Fruit fly (Drosophila melanogaster) whole organism, embryonic: ENCODE measurements around the gene Art8.
A peak's percentile ranks its signal among the peaks of the same experiment; 100 is the strongest.

ENCODE experiments used
- BEAF-32 ChIP-seq: fragments of 200-800 bp; sonication (Bioruptor generic); optimal IDR thresholded peaks from 3 replicates; lab custom pipeline; 2017; ENCODE audit warnings: missing biosample characterization, missing genetic modification characterization, mild to moderate bottlenecking, moderate library complexity, missing genetic modification reagents
- Bdp1 ChIP-seq: fragments of 200-800 bp; sonication (Bioruptor generic); optimal IDR thresholded peaks from 3 replicates; lab custom pipeline; 2016; ENCODE audit warnings: missing biosample characterization, missing genetic modification characterization
- CG12391 ChIP-seq: fragments of 200-800 bp; sonication (Bioruptor generic); optimal IDR thresholded peaks from 3 replicates; lab custom pipeline; 2018; ENCODE audit warnings: missing biosample characterization, mild to moderate bottlenecking, missing genetic modification characterization, moderate library complexity
- CG13287 ChIP-seq: fragments of 200-800 bp; sonication (Bioruptor generic); IDR thresholded peaks from 2 replicates; pipeline ENCODE4 v1.3.6; 2022; ENCODE audit warnings: missing biosample characterization, missing genetic modification characterization; ENCODE audit not compliant: partially characterized antibody
- CG14667 ChIP-seq: fragments of 200-800 bp; sonication (Bioruptor generic); IDR thresholded peaks from 2 replicates; pipeline ENCODE4 v1.3.6; 2022; ENCODE audit warnings: missing biosample characterization, missing genetic modification characterization
- CG14860 ChIP-seq: fragments of 200-800 bp; sonication (Bioruptor generic); IDR thresholded peaks from 3 replicates; pipeline ENCODE4 v1.3.6; 2022; ENCODE audit warnings: missing biosample characterization, missing genetic modification characterization; ENCODE audit not compliant: partially characterized antibody
- CG15514 ChIP-seq: fragments of 200-800 bp; sonication (Bioruptor generic); optimal IDR thresholded peaks from 3 replicates; lab custom pipeline; 2017; ENCODE audit warnings: missing biosample characterization, missing genetic modification characterization, mild to moderate bottlenecking, moderate library complexity, missing genetic modification reagents
- CG17829 ChIP-seq: fragments of 200-800 bp; optimal IDR thresholded peaks from 2 replicates; lab custom pipeline; 2019; ENCODE audit warnings: missing biosample characterization, mild to moderate bottlenecking, missing genetic modification characterization, moderate library complexity
- CG1832 ChIP-seq: fragments of 200-800 bp; sonication (Bioruptor generic); optimal IDR thresholded peaks from 2 replicates; lab custom pipeline; 2017; ENCODE audit warnings: missing biosample characterization, mild to moderate bottlenecking, missing genetic modification characterization, inconsistent platforms
- CG2116 ChIP-seq: fragments of 200-800 bp; sonication (Bioruptor generic); optimal IDR thresholded peaks from 3 replicates; lab custom pipeline; 2018; ENCODE audit warnings: missing biosample characterization, mild to moderate bottlenecking, missing genetic modification characterization
- CG2120 ChIP-seq: fragments of 200-800 bp; sonication (Bioruptor generic); optimal IDR thresholded peaks from 3 replicates; lab custom pipeline; 2016; ENCODE audit warnings: missing biosample characterization, missing genetic modification characterization
- CG30020 ChIP-seq: fragments of 200-800 bp; optimal IDR thresholded peaks from 2 replicates; lab custom pipeline; 2019; ENCODE audit warnings: missing biosample characterization, mild to moderate bottlenecking, missing genetic modification characterization, moderate library complexity
- CG30403 ChIP-seq: fragments of 200-800 bp; sonication (Bioruptor generic); optimal IDR thresholded peaks from 3 replicates; lab custom pipeline; 2016; ENCODE audit warnings: missing biosample characterization, missing genetic modification characterization
- CG31441 ChIP-seq: fragments of 200-800 bp; sonication (Bioruptor generic); IDR thresholded peaks from 2 replicates; pipeline ENCODE4 v1.3.6; 2022; ENCODE audit warnings: missing biosample characterization, missing genetic modification characterization
- CG3281 ChIP-seq: fragments of 200-800 bp; sonication (Bioruptor generic); optimal IDR thresholded peaks from 3 replicates; lab custom pipeline; 2017; ENCODE audit warnings: missing biosample characterization, mild to moderate bottlenecking, missing genetic modification characterization
- CG33213 ChIP-seq: fragments of 200-800 bp; sonication (Bioruptor generic); optimal IDR thresholded peaks from 3 replicates; lab custom pipeline; 2016; ENCODE audit warnings: missing biosample characterization, missing genetic modification characterization
- CG3847 ChIP-seq: fragments of 200-800 bp; sonication (Bioruptor generic); IDR thresholded peaks from 2 replicates; pipeline ENCODE4 v1.3.6; 2022; ENCODE audit warnings: missing biosample characterization, missing genetic modification characterization
- CG4820 ChIP-seq: fragments of 200-800 bp; sonication (Bioruptor generic); optimal IDR thresholded peaks from 3 replicates; lab custom pipeline; 2016; ENCODE audit warnings: missing biosample characterization, missing genetic modification characterization
- CG7928 ChIP-seq: fragments of 200-800 bp; sonication (Bioruptor generic); optimal IDR thresholded peaks from 2 replicates; lab custom pipeline; 2017; ENCODE audit warnings: missing biosample characterization, mild to moderate bottlenecking, missing genetic modification characterization
- CG7963 ChIP-seq: fragments of 200-800 bp; sonication (Bioruptor generic); IDR thresholded peaks from 3 replicates; pipeline ENCODE4 v1.3.6; 2022; ENCODE audit warnings: missing biosample characterization, missing genetic modification characterization; ENCODE audit not compliant: partially characterized antibody
- CG8924 ChIP-seq: fragments of 200-800 bp; optimal IDR thresholded peaks from 3 replicates; lab custom pipeline; 2019; ENCODE audit warnings: missing biosample characterization, mild to moderate bottlenecking, missing genetic modification characterization, moderate library complexity
- CG9797 ChIP-seq: fragments of 200-800 bp; sonication (Bioruptor generic); optimal IDR thresholded peaks from 3 replicates; lab custom pipeline; 2018; ENCODE audit warnings: missing biosample characterization, mild to moderate bottlenecking, missing genetic modification characterization
- CG9817 ChIP-seq: fragments of 200-800 bp; sonication (Bioruptor generic); optimal IDR thresholded peaks from 2 replicates; lab custom pipeline; 2018; ENCODE audit warnings: missing biosample characterization, mild to moderate bottlenecking, missing genetic modification characterization, moderate library complexity
- Doc3 ChIP-seq: fragments of 200-800 bp; sonication (Bioruptor generic); IDR thresholded peaks from 3 replicates; pipeline ENCODE4 v1.3.6; 2022; ENCODE audit warnings: missing biosample characterization, missing genetic modification characterization; ENCODE audit not compliant: partially characterized antibody
- Fer2 ChIP-seq: fragments of 200-800 bp; sonication (Bioruptor generic); optimal IDR thresholded peaks from 2 replicates; lab custom pipeline; 2018; ENCODE audit warnings: missing biosample characterization, mild to moderate bottlenecking, missing genetic modification characterization, moderate library complexity
- Lhr ChIP-seq: fragments of 200-800 bp; sonication (Bioruptor generic); optimal IDR thresholded peaks from 3 replicates; lab custom pipeline; 2017; ENCODE audit warnings: mild to moderate bottlenecking, missing biosample characterization, missing genetic modification reagents, missing genetic modification characterization
- MBD-R2 ChIP-seq: fragments of 200-800 bp; sonication (Bioruptor generic); IDR thresholded peaks from 2 replicates; pipeline ENCODE4 v1.3.6; 2022; ENCODE audit warnings: missing biosample characterization, missing genetic modification characterization
- MESR4 ChIP-seq: fragments of 200-800 bp; sonication (Bioruptor generic); optimal IDR thresholded peaks from 2 replicates; lab custom pipeline; 2018; ENCODE audit warnings: missing biosample characterization, mild to moderate bottlenecking, missing genetic modification characterization, moderate library complexity
- Max ChIP-seq: fragments of 200-800 bp; sonication (Bioruptor generic); optimal IDR thresholded peaks from 2 replicates; lab custom pipeline; 2016; ENCODE audit warnings: missing biosample characterization, mild to moderate bottlenecking, missing genetic modification characterization
- Med ChIP-seq: fragments of 200-800 bp; sonication (Bioruptor generic); peaks from one replicate; lab custom pipeline; 2016; ENCODE audit warnings: missing biosample characterization, missing genetic modification characterization, mild to moderate bottlenecking, inconsistent platforms, moderate library complexity
- Nf-YC ChIP-seq: fragments of 200-800 bp; optimal IDR thresholded peaks from 3 replicates; lab custom pipeline; 2019; ENCODE audit warnings: missing biosample characterization, mild to moderate bottlenecking, missing genetic modification characterization, moderate library complexity
- Pdp1 ChIP-seq, 2 experiments: fragments of 200-800 bp; sonication (Bioruptor generic); optimal IDR thresholded peaks; 3 replicates each; lab custom pipeline; 2016; ENCODE audit warnings: missing biosample characterization in 2 of 2, missing genetic modification characterization in 2 of 2, mild to moderate bottlenecking in 1 of 2, moderate library complexity in 1 of 2
- Sin3A ChIP-seq: fragments of >200 bp; optimal IDR thresholded peaks from 2 replicates; lab custom pipeline; 2018
- Sry-δ ChIP-seq: fragments of 200-800 bp; sonication (Bioruptor generic); optimal IDR thresholded peaks from 2 replicates; lab custom pipeline; 2016; ENCODE audit warnings: missing biosample characterization, missing genetic modification characterization
- amos ChIP-seq: fragments of 200-800 bp; sonication (Bioruptor generic); IDR thresholded peaks from 2 replicates; pipeline ENCODE4 v1.3.6; 2022; ENCODE audit warnings: missing biosample characterization, missing genetic modification characterization; ENCODE audit not compliant: partially characterized antibody
- gfzf ChIP-seq: fragments of 200-800 bp; sonication (Bioruptor generic); optimal IDR thresholded peaks from 2 replicates; lab custom pipeline; 2016; ENCODE audit warnings: missing biosample characterization, mild to moderate bottlenecking, missing genetic modification characterization, moderate library complexity
- grau ChIP-seq: fragments of 200-800 bp; optimal IDR thresholded peaks from 3 replicates; lab custom pipeline; 2019; ENCODE audit warnings: missing biosample characterization, mild to moderate bottlenecking, missing genetic modification characterization, moderate library complexity
- ham ChIP-seq: fragments of 200-800 bp; sonication (Bioruptor generic); IDR thresholded peaks from 2 replicates; pipeline ENCODE4 v1.3.6; 2022; ENCODE audit warnings: missing biosample characterization, missing genetic modification characterization
- insv ChIP-seq, 2 experiments: fragments of 200-800 bp; sonication (Bioruptor generic); optimal IDR thresholded peaks; 3 replicates each; lab custom pipeline; 2016 to 2018; ENCODE audit warnings: missing biosample characterization in 2 of 2, missing genetic modification characterization in 2 of 2
- kni ChIP-seq: fragments of 200-800 bp; sonication (Bioruptor generic); optimal IDR thresholded peaks from 3 replicates; lab custom pipeline; 2017; ENCODE audit warnings: mild to moderate bottlenecking, missing biosample characterization, missing genetic modification reagents, missing genetic modification characterization
- knrl ChIP-seq: fragments of 200-800 bp; sonication (Bioruptor generic); IDR thresholded peaks from 3 replicates; pipeline ENCODE4 v1.3.6; 2022; ENCODE audit warnings: missing biosample characterization, missing genetic modification characterization; ENCODE audit not compliant: partially characterized antibody
- lilli ChIP-seq: fragments of 200-800 bp; sonication (Bioruptor generic); optimal IDR thresholded peaks from 3 replicates; lab custom pipeline; 2016; ENCODE audit warnings: missing biosample characterization, missing genetic modification characterization
- pita ChIP-seq: fragments of 200-800 bp; sonication (Bioruptor generic); optimal IDR thresholded peaks from 2 replicates; lab custom pipeline; 2017; ENCODE audit warnings: missing biosample characterization, mild to moderate bottlenecking, missing genetic modification characterization
- pum ChIP-seq: fragments of 200-800 bp; sonication (Bioruptor generic); optimal IDR thresholded peaks from 2 replicates; lab custom pipeline; 2016; ENCODE audit warnings: missing biosample characterization, missing genetic modification characterization
- rib ChIP-seq: fragments of 200-800 bp; sonication (Bioruptor generic); IDR thresholded peaks from 2 replicates; pipeline ENCODE4 v1.3.6; 2022; ENCODE audit warnings: missing biosample characterization, missing genetic modification characterization
- sna ChIP-seq: fragments of 200-800 bp; sonication (Bioruptor generic); IDR thresholded peaks from 2 replicates; pipeline ENCODE4 v1.3.6; 2022; ENCODE audit warnings: missing biosample characterization, missing genetic modification characterization; ENCODE audit not compliant: partially characterized antibody
- sqz ChIP-seq: fragments of 200-800 bp; sonication (Bioruptor generic); optimal IDR thresholded peaks from 3 replicates; lab custom pipeline; 2018; ENCODE audit warnings: missing biosample characterization, mild to moderate bottlenecking, missing genetic modification characterization
- stwl ChIP-seq: fragments of 200-800 bp; sonication (Bioruptor generic); optimal IDR thresholded peaks from 3 replicates; lab custom pipeline; 2018; ENCODE audit warnings: missing biosample characterization, mild to moderate bottlenecking, missing genetic modification characterization, moderate library complexity
- wor ChIP-seq: fragments of 200-800 bp; sonication (Bioruptor generic); IDR thresholded peaks from 2 replicates; pipeline ENCODE4 v1.3.6; 2022; ENCODE audit warnings: missing biosample characterization, missing genetic modification characterization

The Art8 gene

DNA sequence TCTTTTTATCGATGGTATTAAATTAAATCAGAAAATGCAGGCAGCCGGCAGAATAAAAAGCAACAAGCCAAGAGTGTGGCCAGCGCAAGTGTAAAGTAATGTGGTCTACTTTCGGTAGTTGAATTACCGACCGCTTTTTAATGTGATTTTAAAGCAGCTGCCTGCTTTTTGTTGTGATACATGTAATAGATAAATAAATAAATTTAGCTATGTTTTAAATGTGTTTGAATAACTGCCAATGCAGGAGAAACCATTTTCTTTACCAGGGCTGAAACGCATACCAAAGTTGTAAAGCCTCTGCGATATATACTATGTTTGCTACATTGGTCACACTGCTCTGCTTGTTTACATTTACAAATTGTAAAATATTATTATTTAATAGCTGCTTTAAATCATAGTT, 40.8 kb downstream of the Art8 start, which contains the start of the genes Tmem214 and YL-1 (continued):
- TF ChIP-seq CG31441 (0 out of 2 replicates have a peak, but pooled peaks have one; percentile 9), pum (GFP tag; lab: Kevin White, UChicago) (no peak), pita (no peak), CG30403 (GFP tag; lab: Kevin White, UChicago) (peak; percentile 15), CG7928 (peak; percentile 91), CG17829 (peak; percentile 45), Fer2 (no peak), CG30020 (tag; lab: Kevin White, UChicago) (peak; percentile 53), Sin3A (lab: Kevin White, UChicago) (peak; percentile 69), BEAF-32 (peak; percentile 79), Doc3 (GFP tag; lab: Robert Waterston, UW) (no peak; the same call in 2 of the 3 replicates), grau (tag; lab: Kevin White, UChicago) (peak; percentile 11), Bdp1 (no peak), CG2120 (peak; percentile 6), CG3281 (peak; percentile 42), Med (peak; percentile 61), CG13287 (GFP tag; lab: Robert Waterston, UW) (peak; percentile 73), sqz (GFP tag; lab: Kevin White, UChicago) (no peak), lilli (GFP tag; lab: Kevin White, UChicago) (peak; percentile 5), Pdp1 (GFP tag; optimal IDR thresholded peaks at IDR 0.05; lab: Kevin White, UChicago) (peak in 1 of 2 experiments; percentile 51), ham (GFP tag; lab: Robert Waterston, UW) (no peak), gfzf (GFP tag; lab: Kevin White, UChicago) (peak; percentile 81), MBD-R2 (GFP tag; lab: Robert Waterston, UW) (peak; percentile 87), Nf-YC (peak; percentile 44), CG14667 (no peak), CG2116 (GFP tag; lab: Kevin White, UChicago) (peak; percentile 45), CG12391 (tag; lab: Kevin White, UChicago) (peak; percentile 27), CG15514 (GFP tag; lab: Kevin White, UChicago) (peak; percentile 28), knrl (GFP tag; lab: Robert Waterston, UW) (peak; percentile 68), stwl (tag; lab: Kevin White, UChicago) (peak; percentile 74), wor (GFP tag; lab: Robert Waterston, UW) (no peak), CG9817 (tag; lab: Kevin White, UChicago) (no peak), insv (GFP tag; optimal IDR thresholded peaks at IDR 0.05; lab: Kevin White, UChicago) (peak in 1 of 2 experiments; percentile 10), CG1832 (GFP tag; lab: Kevin White, UChicago) (no peak), Lhr (peak; percentile 43), Max (GFP tag; lab: Kevin White, UChicago) (peak; percentile 38), Sry-δ (peak; percentile 29), amos (GFP tag; lab: Robert Waterston, UW) (peak; percentile 51), CG7963 (GFP tag; lab: Robert Waterston, UW) (0 out of 3 replicates have a peak, but pooled peaks have one; percentile 23), sna (GFP tag; lab: Robert Waterston, UW) (peak; percentile 57; the same call in 1 of the 2 replicates), rib (no peak), CG4820 (GFP tag; lab: Kevin White, UChicago) (no peak), MESR4 (GFP tag; lab: Kevin White, UChicago) (peak; percentile 22), CG33213 (GFP tag; lab: Kevin White, UChicago) (peak; percentile 10), CG3847 (GFP tag; lab: Robert Waterston, UW) (peak; percentile 59), CG8924 (tag; lab: Kevin White, UChicago) (peak; percentile 39), kni (GFP tag; lab: Kevin White, UChicago) (peak; percentile 88), CG14860 (GFP tag; lab: Robert Waterston, UW) (0 out of 3 replicates have a peak, but pooled peaks have one; percentile 23), CG9797 (peak; percentile 90)
